Fruit fly (Drosophila melanogaster) whole organism, embryonic: Measurements from ENCODE around the gene abo.

ENCODE experiments used
- ATbp ChIP-seq: fragments of 200-800 bp; sonication (Bioruptor generic); optimal IDR thresholded peaks from 2 replicates; lab custom pipeline; 2017; ENCODE audit warnings: missing biosample characterization, mild to moderate bottlenecking, missing genetic modification characterization, missing genetic modification reagents
- Aef1 ChIP-seq: fragments of 200-800 bp; sonication (Bioruptor generic); IDR thresholded peaks from 3 replicates; pipeline ENCODE4 v1.3.6; 2022; ENCODE audit warnings: missing biosample characterization, missing genetic modification characterization
- Asciz ChIP-seq: fragments of 200-800 bp; sonication (Bioruptor generic); optimal IDR thresholded peaks from 2 replicates; lab custom pipeline; 2017; ENCODE audit warnings: missing biosample characterization, mild to moderate bottlenecking, missing genetic modification characterization, missing genetic modification reagents
- Atf6 ChIP-seq: fragments of 200-800 bp; sonication (Bioruptor generic); IDR thresholded peaks from 2 replicates; pipeline ENCODE4 v1.3.6; 2022; ENCODE audit warnings: missing biosample characterization, missing genetic modification characterization
- CG10462 ChIP-seq: fragments of 200-800 bp; sonication (Bioruptor generic); optimal IDR thresholded peaks from 2 replicates; lab custom pipeline; 2016; ENCODE audit warnings: missing biosample characterization, missing genetic modification characterization
- CG11093 ChIP-seq: fragments of 200-800 bp; sonication (Bioruptor generic); IDR thresholded peaks from 3 replicates; pipeline ENCODE4 v1.3.6; 2022; ENCODE audit warnings: missing biosample characterization, missing genetic modification characterization
- CG11695 ChIP-seq: fragments of 200-800 bp; sonication (Bioruptor generic); IDR thresholded peaks from 3 replicates; pipeline ENCODE4 v1.3.6; 2022; ENCODE audit warnings: missing biosample characterization, missing genetic modification characterization
- CG12942 ChIP-seq: fragments of 200-800 bp; sonication (Bioruptor generic); optimal IDR thresholded peaks from 3 replicates; lab custom pipeline; 2016; ENCODE audit warnings: missing biosample characterization, missing genetic modification characterization
- CG15011 ChIP-seq: fragments of 200-800 bp; sonication (Bioruptor generic); optimal IDR thresholded peaks from 3 replicates; lab custom pipeline; 2018; ENCODE audit warnings: missing biosample characterization, mild to moderate bottlenecking, missing genetic modification characterization
- CG15514 ChIP-seq: fragments of 200-800 bp; sonication (Bioruptor generic); optimal IDR thresholded peaks from 3 replicates; lab custom pipeline; 2017; ENCODE audit warnings: missing biosample characterization, missing genetic modification characterization, mild to moderate bottlenecking, moderate library complexity, missing genetic modification reagents
- CG1647 ChIP-seq: fragments of 200-800 bp; sonication (Bioruptor generic); optimal IDR thresholded peaks from 3 replicates; lab custom pipeline; 2016; ENCODE audit warnings: missing biosample characterization, missing genetic modification characterization
- CG1832 ChIP-seq: fragments of 200-800 bp; sonication (Bioruptor generic); optimal IDR thresholded peaks from 2 replicates; lab custom pipeline; 2017; ENCODE audit warnings: missing biosample characterization, mild to moderate bottlenecking, missing genetic modification characterization, inconsistent platforms
- CG2199 ChIP-seq: fragments of 200-800 bp; sonication (Bioruptor generic); IDR thresholded peaks from 3 replicates; pipeline ENCODE4 v1.3.6; 2022; ENCODE audit warnings: missing biosample characterization, missing genetic modification characterization
- CG2202 ChIP-seq: fragments of 200-800 bp; sonication (Bioruptor generic); optimal IDR thresholded peaks from 2 replicates; lab custom pipeline; 2018; ENCODE audit warnings: missing biosample characterization, mild to moderate bottlenecking, missing genetic modification characterization
- CG2678 ChIP-seq: fragments of 200-800 bp; sonication (Bioruptor generic); optimal IDR thresholded peaks from 3 replicates; lab custom pipeline; 2019; ENCODE audit warnings: missing biosample characterization, mild to moderate bottlenecking, missing genetic modification characterization, moderate library complexity
- CG3995 ChIP-seq: fragments of 200-800 bp; sonication (Bioruptor generic); optimal IDR thresholded peaks from 3 replicates; lab custom pipeline; 2016; ENCODE audit warnings: missing biosample characterization, missing genetic modification characterization
- CG4424 ChIP-seq: fragments of 200-800 bp; sonication (Bioruptor generic); optimal IDR thresholded peaks from 3 replicates; lab custom pipeline; 2016; ENCODE audit warnings: missing biosample characterization, missing genetic modification characterization
- CG5245 ChIP-seq: fragments of 200-800 bp; sonication (Bioruptor generic); optimal IDR thresholded peaks from 3 replicates; lab custom pipeline; 2016; ENCODE audit warnings: missing biosample characterization, missing genetic modification characterization
- CG5953 ChIP-seq: fragments of 200-800 bp; sonication (Bioruptor generic); IDR thresholded peaks from 2 replicates; pipeline ENCODE4 v1.3.6; 2022; ENCODE audit warnings: missing biosample characterization, missing genetic modification characterization
- CG6683 ChIP-seq: fragments of 200-800 bp; sonication (Bioruptor generic); optimal IDR thresholded peaks from 2 replicates; lab custom pipeline; 2017; ENCODE audit warnings: missing biosample characterization, mild to moderate bottlenecking, missing genetic modification characterization, missing genetic modification reagents
- CG7556 ChIP-seq: fragments of 200-800 bp; sonication (Bioruptor generic); optimal IDR thresholded peaks from 2 replicates; lab custom pipeline; 2017; ENCODE audit warnings: missing biosample characterization, mild to moderate bottlenecking, missing genetic modification characterization
- CG8765 ChIP-seq: fragments of 200-800 bp; sonication (Bioruptor generic); IDR thresholded peaks from 2 replicates; pipeline ENCODE4 v1.3.6; 2022; ENCODE audit warnings: missing biosample characterization, missing genetic modification characterization
- CG9609 ChIP-seq: fragments of 200-800 bp; sonication (Bioruptor generic); optimal IDR thresholded peaks from 3 replicates; lab custom pipeline; 2016; ENCODE audit warnings: missing biosample characterization, missing genetic modification characterization
- CG9797 ChIP-seq: fragments of 200-800 bp; sonication (Bioruptor generic); optimal IDR thresholded peaks from 3 replicates; lab custom pipeline; 2018; ENCODE audit warnings: missing biosample characterization, mild to moderate bottlenecking, missing genetic modification characterization
- Dip2 ChIP-seq: fragments of 200-800 bp; sonication (Bioruptor generic); IDR thresholded peaks from 2 replicates; pipeline ENCODE4 v1.3.6; 2022; ENCODE audit warnings: missing biosample characterization, missing genetic modification characterization
- Drgx ChIP-seq: fragments of 200-800 bp; sonication (Bioruptor generic); IDR thresholded peaks from 2 replicates; pipeline ENCODE4 v1.3.6; 2022; ENCODE audit warnings: missing biosample characterization, missing genetic modification characterization
- Hr78 ChIP-seq, 2 experiments: fragments of 200-800 bp in 1 of 2; fragments of >200 bp in 1 of 2; sonication (Bioruptor generic) in 1 of 2; optimal IDR thresholded peaks; 2 replicates each; lab custom pipeline; 2017 to 2019; ENCODE audit warnings: missing biosample characterization in 2 of 2, missing genetic modification characterization in 2 of 2, mild to moderate bottlenecking in 1 of 2, moderate library complexity in 1 of 2
- MESR4 ChIP-seq: fragments of 200-800 bp; sonication (Bioruptor generic); optimal IDR thresholded peaks from 2 replicates; lab custom pipeline; 2018; ENCODE audit warnings: missing biosample characterization, mild to moderate bottlenecking, missing genetic modification characterization, moderate library complexity
- Med ChIP-seq: fragments of 200-800 bp; sonication (Bioruptor generic); peaks from one replicate; lab custom pipeline; 2016; ENCODE audit warnings: missing biosample characterization, missing genetic modification characterization, mild to moderate bottlenecking, inconsistent platforms, moderate library complexity
- Nf-YA ChIP-seq: fragments of 200-800 bp; sonication (Bioruptor generic); IDR thresholded peaks from 2 replicates; pipeline ENCODE4 v1.3.6; 2022; ENCODE audit warnings: missing biosample characterization, missing genetic modification characterization
- Side ChIP-seq: fragments of 200-800 bp; sonication (Bioruptor generic); optimal IDR thresholded peaks from 2 replicates; lab custom pipeline; 2016; ENCODE audit warnings: missing biosample characterization, missing genetic modification characterization
- Sox102F ChIP-seq: fragments of 200-800 bp; sonication (Bioruptor generic); optimal IDR thresholded peaks from 2 replicates; lab custom pipeline; 2018; ENCODE audit warnings: missing biosample characterization, mild to moderate bottlenecking, missing genetic modification characterization, moderate library complexity
- YL-1 ChIP-seq: fragments of 200-800 bp; sonication (Bioruptor generic); optimal IDR thresholded peaks from 3 replicates; lab custom pipeline; 2017; ENCODE audit warnings: missing biosample characterization, mild to moderate bottlenecking, missing genetic modification characterization
- ara ChIP-seq: fragments of 200-800 bp; sonication (Bioruptor generic); IDR thresholded peaks from 2 replicates; pipeline ENCODE4 v1.3.6; 2022; ENCODE audit warnings: missing biosample characterization, missing genetic modification characterization
- ash1 ChIP-seq: fragments of 200-800 bp; sonication (Bioruptor generic); optimal IDR thresholded peaks from 2 replicates; lab custom pipeline; 2018; ENCODE audit warnings: missing biosample characterization, mild to moderate bottlenecking, missing genetic modification characterization
- crol ChIP-seq: fragments of 200-800 bp; sonication (Bioruptor generic); IDR thresholded peaks from 2 replicates; pipeline ENCODE4 v1.3.6; 2022; ENCODE audit warnings: missing biosample characterization, missing genetic modification characterization
- crp ChIP-seq, 2 experiments: fragments of 200-800 bp; sonication (Bioruptor generic); optimal IDR thresholded peaks; 2 replicates in 1 of 2; 3 replicates in 1 of 2; lab custom pipeline; 2017; ENCODE audit warnings: missing biosample characterization in 2 of 2, missing genetic modification characterization in 2 of 2, mild to moderate bottlenecking in 1 of 2, moderate library complexity in 1 of 2
- cwo ChIP-seq: fragments of 200-800 bp; sonication (Bioruptor generic); optimal IDR thresholded peaks from 3 replicates; lab custom pipeline; 2017; ENCODE audit warnings: missing biosample characterization, missing genetic modification characterization, mild to moderate bottlenecking, moderate library complexity, missing genetic modification reagents
- dmrt99B ChIP-seq: fragments of 200-800 bp; sonication (Bioruptor generic); optimal IDR thresholded peaks from 2 replicates; lab custom pipeline; 2018; ENCODE audit warnings: missing biosample characterization, mild to moderate bottlenecking, missing genetic modification characterization, moderate library complexity
- gsb ChIP-seq: fragments of 200-800 bp; sonication (Bioruptor generic); IDR thresholded peaks from 2 replicates; pipeline ENCODE4 v1.3.6; 2022; ENCODE audit warnings: missing biosample characterization, missing genetic modification characterization
- kni ChIP-seq: fragments of 200-800 bp; sonication (Bioruptor generic); optimal IDR thresholded peaks from 3 replicates; lab custom pipeline; 2017; ENCODE audit warnings: mild to moderate bottlenecking, missing biosample characterization, missing genetic modification reagents, missing genetic modification characterization
- mld ChIP-seq: fragments of 200-800 bp; sonication (Bioruptor generic); IDR thresholded peaks from 3 replicates; pipeline ENCODE4 v1.3.6; 2022; ENCODE audit warnings: missing biosample characterization, missing genetic modification characterization; ENCODE audit not compliant: partially characterized antibody
- org-1 ChIP-seq: fragments of 200-800 bp; sonication (Bioruptor generic); optimal IDR thresholded peaks from 2 replicates; lab custom pipeline; 2017; ENCODE audit warnings: missing biosample characterization, missing genetic modification characterization
- pan ChIP-seq, 4 experiments: fragments of >200 bp in 3 of 4; fragments of 200-800 bp in 1 of 4; sonication (Bioruptor generic) in 1 of 4; optimal IDR thresholded peaks in 3 of 4; IDR thresholded peaks in 1 of 4; 2 replicates each; pipeline versions ENCODE4 v1.3.6 to Lab custom; 2017 to 2022; ENCODE audit warnings: missing biosample characterization in 2 of 4, missing genetic modification characterization in 2 of 4, mixed read lengths in 1 of 4
- peb ChIP-seq: fragments of 200-800 bp; sonication (Bioruptor generic); IDR thresholded peaks from 2 replicates; pipeline ENCODE4 v1.3.6; 2022; ENCODE audit warnings: missing biosample characterization, missing genetic modification characterization
- pho ChIP-seq: fragments of 200-800 bp; sonication (Bioruptor generic); optimal IDR thresholded peaks from 2 replicates; lab custom pipeline; 2016; ENCODE audit warnings: missing biosample characterization, missing genetic modification characterization
- pros ChIP-seq: fragments of 200-800 bp; sonication (Bioruptor generic); optimal IDR thresholded peaks from 3 replicates; lab custom pipeline; 2019; ENCODE audit warnings: missing biosample characterization, mild to moderate bottlenecking, missing genetic modification characterization, moderate library complexity
- so ChIP-seq: fragments of 200-800 bp; sonication (Bioruptor generic); IDR thresholded peaks from 3 replicates; pipeline ENCODE4 v1.3.6; 2022; ENCODE audit warnings: missing biosample characterization, missing genetic modification characterization
- tll ChIP-seq, 2 experiments: fragments of 200-800 bp in 1 of 2; fragments of >200 bp in 1 of 2; sonication (Bioruptor generic) in 1 of 2; optimal IDR thresholded peaks; 2 replicates each; lab custom pipeline; 2017 to 2019; ENCODE audit warnings: missing biosample characterization in 2 of 2, missing genetic modification characterization in 2 of 2, mild to moderate bottlenecking in 1 of 2, moderate library complexity in 1 of 2
- trem ChIP-seq: fragments of 200-800 bp; optimal IDR thresholded peaks from 3 replicates; lab custom pipeline; 2019; ENCODE audit warnings: missing biosample characterization, mild to moderate bottlenecking, missing genetic modification characterization, moderate library complexity

The abo gene

DNA sequence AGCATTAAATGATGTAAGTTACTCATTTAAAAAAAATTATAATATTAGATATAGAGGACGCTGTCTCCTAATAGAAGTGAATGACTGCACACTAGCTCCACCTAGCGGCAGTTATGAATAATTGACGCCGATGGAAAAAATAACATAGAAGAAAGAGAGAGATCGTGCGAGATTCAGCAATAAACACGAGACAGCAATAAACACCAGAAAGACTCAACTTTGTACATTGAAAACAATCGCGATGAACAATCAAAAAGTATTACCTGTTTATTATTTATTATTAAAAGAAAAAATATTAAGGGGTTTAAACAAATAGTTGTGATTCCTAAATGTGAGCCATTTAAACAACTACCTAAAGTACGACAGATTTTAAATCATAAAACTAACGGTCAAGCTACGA lies 11.0 kb upstream of the abo start:
- TF ChIP-seq CG15011 (peak; percentile 7), CG6683 (no peak), Med (GFP tag; lab: Kevin White, UChicago) (peak; percentile 75), Side (GFP tag; lab: Kevin White, UChicago) (no peak), so (GFP tag; lab: Robert Waterston, UW) (0 out of 3 replicates have a peak, but pooled peaks have one; percentile 62), kni (GFP tag; lab: Kevin White, UChicago) (no peak), CG2202 (tag; lab: Kevin White, UChicago) (no peak), crp (GFP tag; optimal IDR thresholded peaks at IDR 0.05; lab: Kevin White, UChicago) (no peak), CG12942 (GFP tag; lab: Kevin White, UChicago) (no peak), tll (GFP tag; optimal IDR thresholded peaks at IDR 0.05; lab: Kevin White, UChicago) (no peak), CG15514 (GFP tag; lab: Kevin White, UChicago) (no peak), pho (GFP tag; lab: Kevin White, UChicago) (no peak), CG1647 (GFP tag; lab: Kevin White, UChicago) (no peak), CG9609 (GFP tag; lab: Kevin White, UChicago) (no peak), CG2678 (peak; percentile 66), CG5953 (peak; percentile 47), trem (peak; percentile 18), gsb (GFP tag; lab: Robert Waterston, UW) (no peak), YL-1 (no peak), CG2199 (peak; percentile 82; the same call in 2 of the 3 replicates), CG4424 (peak; percentile 21), ara (peak; percentile 63; the same call in 1 of the 2 replicates), crol (GFP tag; lab: Robert Waterston, UW) (no peak), ATbp (GFP tag; lab: Kevin White, UChicago) (no peak), peb (GFP tag; lab: Robert Waterston, UW) (peak; percentile 36; the same call in 1 of the 2 replicates), CG10462 (GFP tag; lab: Kevin White, UChicago) (no peak), CG11695 (peak; percentile 58; the same call in 1 of the 3 replicates), cwo (peak; percentile 75), CG1832 (no peak), CG11093 (GFP tag; lab: Robert Waterston, UW) (no peak), Atf6 (GFP tag; lab: Robert Waterston, UW) (peak; percentile 26; the same call in 1 of the 2 replicates), Dip2 (GFP tag; lab: Robert Waterston, UW) (peak; percentile 91), mld (GFP tag; lab: Robert Waterston, UW) (no peak), MESR4 (GFP tag; lab: Kevin White, UChicago) (no peak), Aef1 (no peak; the same call in 2 of the 3 replicates), dmrt99B (tag; lab: Kevin White, UChicago) (no peak), Sox102F (no peak), org-1 (GFP tag; lab: Kevin White, UChicago) (no peak), CG5245 (GFP tag; lab: Kevin White, UChicago) (peak; percentile 70), ash1 (GFP tag; lab: Kevin White, UChicago) (no peak), pan (optimal IDR thresholded peaks at IDR 0.05; lab: Kevin White, UChicago) (no peak), pan (GFP tag; optimal IDR thresholded peaks at IDR 0.05 in 1 of 2, IDR thresholded peaks at IDR 0.05 in 1 of 2) (peak in 1 of 2 experiments; percentile 82), CG9797 (GFP tag; lab: Kevin White, UChicago) (no peak), Nf-YA (GFP tag; lab: Robert Waterston, UW) (no peak), CG8765 (no peak), Drgx (GFP tag; lab: Robert Waterston, UW) (no peak; the same call in 1 of the 2 replicates), Asciz (peak; percentile 7), CG3995 (GFP tag; lab: Kevin White, UChicago) (no peak), Hr78 (GFP tag; optimal IDR thresholded peaks at IDR 0.05; lab: Kevin White, UChicago) (no peak), CG7556 (GFP tag; lab: Kevin White, UChicago) (no peak), pros (GFP tag; lab: Kevin White, UChicago) (no peak)
